Worm (Caenorhabditis elegans): ENCODE measurements around the gene T05C1.5.

DNA sequence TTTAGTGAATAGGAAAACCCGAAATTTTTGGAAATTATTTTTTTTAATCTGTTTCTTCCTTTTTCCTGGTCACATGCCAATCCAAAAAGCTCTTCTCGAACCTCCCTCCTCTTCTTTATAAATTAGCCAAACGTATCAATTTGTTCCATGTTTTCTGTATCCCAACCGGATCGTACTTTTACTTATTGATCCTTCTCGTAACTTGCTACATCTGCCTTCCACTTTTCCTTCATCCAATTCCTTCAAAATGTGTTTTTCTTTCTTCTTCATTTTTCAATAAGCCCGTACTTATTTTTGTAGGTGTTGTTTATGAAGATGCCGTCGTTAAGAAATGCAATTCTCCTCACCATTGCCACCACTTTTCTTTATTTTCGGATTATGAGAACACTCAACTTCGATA, 21.3 kb upstream of the T05C1.5 start, which contains the start of gene cyp-23A1:
- TF ChIP-seq fos-1 (tag; optimal IDR thresholded peaks at IDR 0.05) (no peak), nhr-76 (tag; optimal IDR thresholded peaks at IDR 0.05) (no peak), fkh-2 (tag; optimal IDR thresholded peaks at IDR 0.05) (no peak), elt-1 (tag; optimal IDR thresholded peaks at IDR 0.05) (no peak), lin-39 (tag; optimal IDR thresholded peaks at IDR 0.05) (no peak), nhr-237 (tag; optimal IDR thresholded peaks at IDR 0.05) (no peak), pqm-1 (tag; optimal IDR thresholded peaks at IDR 0.05) (no peak), R02D3.7 (tag; optimal IDR thresholded peaks at IDR 0.05) (no peak), ceh-82 (tag; optimal IDR thresholded peaks at IDR 0.05) (no peak), snpc-4 (tag; optimal IDR thresholded peaks at IDR 0.05) (no peak)

Measured in whole organism, L3 larva.